Worm (Caenorhabditis elegans): Measurements from ENCODE around the gene Y51A2A.16.

ce11 chrV:18235808-18236207, 44.9 kb downstream of the Y51A2A.16 start:
- TF ChIP-seq rec-8 (tag; optimal IDR thresholded peaks at IDR 0.05), result no peak
- TF ChIP-seq F49E8.2 (tag; optimal IDR thresholded peaks at IDR 0.05; ENCODE audit: insufficient read depth), result no peak
- TF ChIP-seq bed-2 (GFP tag; IDR thresholded peaks at IDR 0.05), result no peak
- no peak for TF ChIP-seq pha-4 (tag; optimal IDR thresholded peaks at IDR 0.05)
- no peak for TF ChIP-seq ztf-22 (GFP tag; optimal IDR thresholded peaks at IDR 0.05)
- no peak for TF ChIP-seq nhr-27 (tag; optimal IDR thresholded peaks at IDR 0.05)
- no peak for TF ChIP-seq bed-1 (GFP tag; IDR thresholded peaks at IDR 0.05)
- no peak for TF ChIP-seq F55B11.4 (tag; optimal IDR thresholded peaks at IDR 0.05; ENCODE audit: borderline replicate concordance, insufficient read depth)
- no peak for TF ChIP-seq let-607 (tag; optimal IDR thresholded peaks at IDR 0.05)
- TF ChIP-seq tbx-9 (tag; optimal IDR thresholded peaks at IDR 0.05; ENCODE audit: borderline replicate concordance), result no peak
